Worm (Caenorhabditis elegans): ENCODE measurements around the gene set-21.

Gene set-21

DNA sequence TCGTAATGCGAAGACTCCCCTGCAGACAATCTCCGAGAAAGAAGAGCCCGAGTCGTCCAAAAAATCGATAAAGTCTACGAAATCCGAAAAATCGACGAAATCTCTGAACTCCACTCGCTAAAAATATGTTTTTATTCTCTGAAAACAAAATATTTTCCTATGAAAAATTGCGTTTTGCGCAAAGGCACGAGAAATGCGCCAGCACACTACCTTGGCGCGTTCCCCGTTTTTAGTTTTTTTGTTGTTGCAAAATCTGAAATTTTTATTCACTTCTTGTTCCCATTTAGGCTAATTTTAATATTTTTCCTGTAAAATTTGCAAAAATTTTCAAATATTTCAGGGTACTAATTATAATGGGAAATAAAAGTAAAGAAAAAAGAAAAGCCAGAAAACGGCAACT lies 30.1 kb upstream of the set-21 start, which contains the start of gene F55F10.1 (continued):
- TF ChIP-seq nhr-47 (tag; optimal IDR thresholded peaks at IDR 0.05): peak; percentile 86
- peak; percentile 29 for TF ChIP-seq ceh-90 (tag; optimal IDR thresholded peaks at IDR 0.05)
- TF ChIP-seq grh-1 (GFP tag; IDR thresholded peaks at IDR 0.05): peak; percentile 49
- no peak for TF ChIP-seq nhr-84 (tag; optimal IDR thresholded peaks at IDR 0.05)
- peak; percentile 81 for TF ChIP-seq rnt-1 (tag; optimal IDR thresholded peaks at IDR 0.05)
- TF ChIP-seq lin-14 (GFP tag; optimal IDR thresholded peaks at IDR 0.05): no peak
- peak; percentile 38 for TF ChIP-seq nhr-11 (tag; optimal IDR thresholded peaks at IDR 0.05)
- TF ChIP-seq fkh-4 (tag; optimal IDR thresholded peaks at IDR 0.05; ENCODE audit: borderline replicate concordance): no peak
- TF ChIP-seq isw-1 (GFP tag; IDR thresholded peaks at IDR 0.05): peak; percentile 64
- TF ChIP-seq ceh-63 (GFP tag; optimal IDR thresholded peaks at IDR 0.05): no peak
- peak in 2 of 6 experiments; percentile 8 to 57 for TF ChIP-seq elt-3 (tag; optimal IDR thresholded peaks at IDR 0.05)
- no peak for TF ChIP-seq ama-1 (optimal IDR thresholded peaks at IDR 0.05)
- peak; percentile 84 for TF ChIP-seq snu-23 (GFP tag; optimal IDR thresholded peaks at IDR 0.05)
- no peak for TF ChIP-seq ces-1 (GFP tag; optimal IDR thresholded peaks at IDR 0.05)
- TF ChIP-seq irx-1 (tag; optimal IDR thresholded peaks at IDR 0.05): peak; percentile 53
- peak; percentile 59 for TF ChIP-seq sox-4 (tag; optimal IDR thresholded peaks at IDR 0.05)
- TF ChIP-seq tbx-2 (tag; optimal IDR thresholded peaks at IDR 0.05): peak; percentile 77
- peak; percentile 66 for TF ChIP-seq nhr-20 (tag; optimal IDR thresholded peaks at IDR 0.05)
- TF ChIP-seq nhr-19 (GFP tag; conservative IDR thresholded peaks at IDR 0.05): peak; percentile 65
- no peak for TF ChIP-seq alr-1 (tag; optimal IDR thresholded peaks at IDR 0.05; ENCODE audit: borderline replicate concordance)
- peak; percentile 15 for TF ChIP-seq lin-13 (GFP tag; optimal IDR thresholded peaks at IDR 0.05)
- TF ChIP-seq dsc-1 (tag; optimal IDR thresholded peaks at IDR 0.05): no peak
- TF ChIP-seq dpl-1 (GFP tag; optimal IDR thresholded peaks at IDR 0.05): peak; percentile 76 to 84 (median 83)
- no peak for TF ChIP-seq mab-9 (GFP tag; IDR thresholded peaks at IDR 0.05)
- TF ChIP-seq lin-15B (tag; optimal IDR thresholded peaks at IDR 0.05): peak; percentile 8
- TF ChIP-seq skn-1 (tag; optimal IDR thresholded peaks at IDR 0.05): peak; percentile 60
- no peak for TF ChIP-seq pqm-1 (tag; optimal IDR thresholded peaks at IDR 0.05)
- TF ChIP-seq tlp-1 (tag; optimal IDR thresholded peaks at IDR 0.05): no peak
- no peak for TF ChIP-seq ceh-8 (GFP tag; optimal IDR thresholded peaks at IDR 0.05)
- TF ChIP-seq C04F5.9 (tag; optimal IDR thresholded peaks at IDR 0.05): peak; percentile 20
- TF ChIP-seq hlh-17 (GFP tag; optimal IDR thresholded peaks at IDR 0.05; ENCODE audit: borderline replicate concordance): no peak
- no peak for TF ChIP-seq pag-3 (tag; optimal IDR thresholded peaks at IDR 0.05; ENCODE audit: borderline replicate concordance, insufficient read depth)
- TF ChIP-seq nhr-77 (tag; optimal IDR thresholded peaks at IDR 0.05): no peak
- peak in 1 of 2 experiments; percentile 19 for TF ChIP-seq mdl-1 (tag; optimal IDR thresholded peaks at IDR 0.05)
- peak; percentile 25 for TF ChIP-seq elt-2 (tag; optimal IDR thresholded peaks at IDR 0.05)
- no peak for TF ChIP-seq hpl-2 (GFP tag; optimal IDR thresholded peaks at IDR 0.05)
- peak; percentile 80 for TF ChIP-seq swsn-7 (tag; optimal IDR thresholded peaks at IDR 0.05)
- peak; percentile 48 for TF ChIP-seq C16A3.4 (tag; optimal IDR thresholded peaks at IDR 0.05)
- no peak for TF ChIP-seq Y116A8C.19 (tag; optimal IDR thresholded peaks at IDR 0.05; ENCODE audit: borderline replicate concordance)
- TF ChIP-seq zip-4 (GFP tag; optimal IDR thresholded peaks at IDR 0.05): peak; percentile 46
- peak; percentile 77 to 87 for TF ChIP-seq efl-1 (optimal IDR thresholded peaks at IDR 0.05)
- peak; percentile 85 to 98 for TF ChIP-seq efl-1 (GFP tag; optimal IDR thresholded peaks at IDR 0.05 in 1 of 2)
- peak; percentile 80 for TF ChIP-seq unc-130 (tag; optimal IDR thresholded peaks at IDR 0.05)
- TF ChIP-seq snpc-4 (tag; optimal IDR thresholded peaks at IDR 0.05): peak; percentile 56
- no peak for TF ChIP-seq sup-37 (GFP tag; optimal IDR thresholded peaks at IDR 0.05)

All from whole organism, L1 larva.